Worm (Caenorhabditis elegans) whole organism, mixed stage, embryonic: ENCODE results near the gene grl-14.

Source experiments
- M03D4.4 ChIP-seq: sonication (generic microtip); optimal IDR thresholded peaks from 2 replicates; lab custom pipeline; 2017; ENCODE audit warnings: mild to moderate bottlenecking, missing genetic modification characterization, missing compliant biosample characterization
- bed-3 ChIP-seq: fragments of 200-800 bp; sonication (Bioruptor generic); optimal IDR thresholded peaks from 3 replicates; lab custom pipeline; 2018; ENCODE audit warnings: mild to moderate bottlenecking, missing genetic modification characterization, moderate library complexity, missing compliant biosample characterization
- blmp-1 ChIP-seq: fragments of 150-350 bp; optimal IDR thresholded peaks from 2 replicates; lab custom pipeline; 2014; ENCODE audit warnings: missing biosample characterization, missing genetic modification characterization
- ceh-39 ChIP-seq: fragments of 150-350 bp; optimal IDR thresholded peaks from 2 replicates; lab custom pipeline; 2014; ENCODE audit warnings: missing biosample characterization, missing genetic modification characterization
- ceh-43 ChIP-seq: fragments of 200-800 bp; sonication (Bioruptor generic); optimal IDR thresholded peaks from 2 replicates; lab custom pipeline; 2018; ENCODE audit warnings: mild to moderate bottlenecking, missing genetic modification characterization, moderate library complexity, missing compliant biosample characterization
- ceh-83 ChIP-seq: fragments of 200-800 bp; sonication (Bioruptor generic); optimal IDR thresholded peaks from 2 replicates; lab custom pipeline; 2018; ENCODE audit warnings: mild to moderate bottlenecking, missing genetic modification characterization, missing compliant biosample characterization
- ces-1 ChIP-seq: fragments of 150-350 bp; optimal IDR thresholded peaks from 2 replicates; lab custom pipeline; 2014; ENCODE audit warnings: missing biosample characterization, missing genetic modification reagents, missing genetic modification characterization
- cnd-1 ChIP-seq: fragments of 200-800 bp; sonication (Bioruptor generic); optimal IDR thresholded peaks from 2 replicates; lab custom pipeline; 2018; ENCODE audit warnings: mild to moderate bottlenecking, missing genetic modification characterization, missing compliant biosample characterization
- drap-1 ChIP-seq: fragments of 200-800 bp; sonication (Bioruptor generic); optimal IDR thresholded peaks from 3 replicates; lab custom pipeline; 2018; ENCODE audit warnings: mild to moderate bottlenecking, missing genetic modification characterization, missing compliant biosample characterization
- elt-3 ChIP-seq: fragments of 150-350 bp; optimal IDR thresholded peaks from 2 replicates; lab custom pipeline; 2014; ENCODE audit warnings: missing biosample characterization, missing genetic modification characterization
- flh-1 ChIP-seq: fragments of 200-800 bp; sonication (Bioruptor generic); optimal IDR thresholded peaks from 2 replicates; lab custom pipeline; 2018; ENCODE audit warnings: mild to moderate bottlenecking, missing genetic modification characterization, moderate library complexity, missing compliant biosample characterization
- ham-2 ChIP-seq: fragments of 200-800 bp; sonication (Bioruptor generic); optimal IDR thresholded peaks from 2 replicates; lab custom pipeline; 2018; ENCODE audit warnings: mild to moderate bottlenecking, missing genetic modification characterization, missing compliant biosample characterization
- hlh-1 ChIP-seq: fragments of 150-350 bp; optimal IDR thresholded peaks from 2 replicates; lab custom pipeline; 2014; ENCODE audit warnings: missing biosample characterization, missing genetic modification reagents, missing genetic modification characterization
- lin-13 ChIP-seq: fragments of 150-350 bp; optimal IDR thresholded peaks from 2 replicates; lab custom pipeline; 2014; ENCODE audit warnings: missing biosample characterization, missing genetic modification characterization
- lin-32 ChIP-seq: fragments of 200-800 bp; sonication (Bioruptor generic); optimal IDR thresholded peaks from 2 replicates; lab custom pipeline; 2018; ENCODE audit warnings: mild to moderate bottlenecking, missing genetic modification characterization, missing compliant biosample characterization
- mab-5 ChIP-seq: fragments of 150-350 bp; optimal IDR thresholded peaks from 2 replicates; lab custom pipeline; 2014; ENCODE audit warnings: missing biosample characterization, missing genetic modification characterization
- mep-1 ChIP-seq: fragments of 150-350 bp; optimal IDR thresholded peaks from 2 replicates; lab custom pipeline; 2017; ENCODE audit warnings: missing biosample characterization, missing genetic modification reagents, missing genetic modification characterization, inconsistent platforms
- mls-2 ChIP-seq: sonication (generic microtip); optimal IDR thresholded peaks from 2 replicates; lab custom pipeline; 2016; ENCODE audit warnings: mild to moderate bottlenecking, missing genetic modification characterization, moderate library complexity, missing compliant biosample characterization
- nhr-12 ChIP-seq: fragments of 150-350 bp; optimal IDR thresholded peaks from 2 replicates; lab custom pipeline; 2014; ENCODE audit warnings: missing biosample characterization, missing genetic modification characterization
- nhr-2 ChIP-seq: fragments of 150-350 bp; optimal IDR thresholded peaks from 2 replicates; lab custom pipeline; 2014; ENCODE audit warnings: missing biosample characterization, missing genetic modification characterization
- nhr-237 ChIP-seq: fragments of 150-350 bp; optimal IDR thresholded peaks from 2 replicates; lab custom pipeline; 2014; ENCODE audit warnings: missing biosample characterization, missing genetic modification characterization
- nhr-28 ChIP-seq: fragments of 150-350 bp; optimal IDR thresholded peaks from 2 replicates; lab custom pipeline; 2014; ENCODE audit warnings: missing biosample characterization, missing genetic modification characterization
- nhr-76 ChIP-seq: sonication (generic microtip); optimal IDR thresholded peaks from 2 replicates; lab custom pipeline; 2017; ENCODE audit warnings: missing biosample characterization, missing genetic modification characterization
- pha-4 ChIP-seq: fragments of 150-350 bp; optimal IDR thresholded peaks from 2 replicates; lab custom pipeline; 2018; ENCODE audit warnings: missing biosample characterization, missing genetic modification reagents, missing genetic modification characterization
- snpc-4 ChIP-seq: fragments of 150-350 bp; optimal IDR thresholded peaks from 2 replicates; lab custom pipeline; 2014; ENCODE audit warnings: missing biosample characterization, missing genetic modification characterization
- sptf-1 ChIP-seq: sonication (generic microtip); optimal IDR thresholded peaks from 2 replicates; lab custom pipeline; 2017; ENCODE audit warnings: mild to moderate bottlenecking, missing genetic modification characterization, moderate library complexity, missing compliant biosample characterization
- tbx-8 ChIP-seq: fragments of 200-800 bp; sonication (Bioruptor generic); optimal IDR thresholded peaks from 2 replicates; lab custom pipeline; 2018; ENCODE audit warnings: mild to moderate bottlenecking, missing genetic modification characterization, moderate library complexity, missing compliant biosample characterization
- unc-120 ChIP-seq: sonication (generic microtip); optimal IDR thresholded peaks from 2 replicates; lab custom pipeline; 2017; ENCODE audit warnings: missing genetic modification characterization, missing compliant biosample characterization; ENCODE audit not compliant: poor library complexity, severe bottlenecking
- unc-62 ChIP-seq: fragments of 150-350 bp; optimal IDR thresholded peaks from 2 replicates; lab custom pipeline; 2014; ENCODE audit warnings: missing biosample characterization, missing genetic modification reagents, missing genetic modification characterization
- ztf-11 ChIP-seq: fragments of 150-350 bp; optimal IDR thresholded peaks from 2 replicates; lab custom pipeline; 2014; ENCODE audit warnings: missing biosample characterization, missing genetic modification characterization

The grl-14 gene

DNA sequence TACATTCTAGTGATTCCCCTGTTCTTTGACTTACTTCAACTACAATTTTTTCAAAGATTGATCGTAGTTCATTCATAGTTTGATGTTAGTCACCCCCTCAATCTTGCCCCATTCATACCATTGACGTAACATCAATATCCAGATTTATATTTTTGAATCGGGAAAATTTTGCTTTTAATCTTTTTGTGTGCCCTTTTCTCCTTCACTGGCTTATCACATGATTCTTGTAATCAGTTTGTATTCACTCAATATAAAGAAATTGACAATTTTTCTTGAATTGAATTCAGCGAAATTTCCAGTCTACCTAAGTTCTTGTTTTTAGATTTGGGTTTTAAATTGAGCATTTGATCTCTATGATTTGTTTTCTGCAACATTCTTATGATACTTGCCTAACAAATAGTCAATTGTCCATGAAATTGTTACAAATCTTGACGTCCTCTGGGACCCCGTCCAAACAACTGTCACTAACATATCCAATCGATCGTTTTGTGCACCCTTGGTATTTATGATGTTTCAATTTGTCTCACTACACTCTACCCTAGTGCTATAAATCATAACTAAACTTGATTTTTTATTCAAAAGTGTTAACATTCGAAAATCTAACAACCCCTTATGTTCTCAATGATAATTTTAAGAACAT is 45.5 kb upstream of the grl-14 start:
- TF ChIP-seq hlh-1 (tag; lab: Kevin White, UChicago) (peak; percentile 82), unc-62 (peak; percentile 54), nhr-76 (tag; lab: Kevin White, UChicago) (no peak)

DNA sequence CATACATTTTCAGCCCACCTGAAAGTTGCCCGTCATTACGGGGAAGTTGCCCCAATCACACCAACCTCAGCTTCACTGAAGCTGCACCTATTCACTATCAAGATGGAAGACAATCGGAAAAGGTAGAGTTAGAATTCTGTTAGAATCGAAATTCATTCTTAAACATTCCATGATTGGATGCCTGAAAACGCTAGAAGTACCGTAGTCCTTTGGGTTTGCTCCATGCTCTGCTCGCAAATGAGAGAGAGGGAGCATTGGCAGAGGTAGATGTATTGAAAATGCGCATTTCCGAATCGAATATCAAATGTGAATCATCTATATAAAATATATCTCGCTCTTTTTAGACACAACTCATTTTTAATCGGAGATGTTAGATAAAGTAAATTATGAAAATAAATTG is 45.0 kb upstream of the grl-14 start, which contains the start of gene hif-1:
TSS of gene hif-1 (plus strand) at position 8 of the 400 bp plus-strand sequence.
- TF ChIP-seq bed-3 (GFP tag; lab: Kevin White, UChicago) (no peak), mab-5 (tag; lab: Kevin White, UChicago) (no peak), ceh-83 (GFP tag; lab: Kevin White, UChicago) (no peak), nhr-76 (tag; lab: Kevin White, UChicago) (no peak), nhr-237 (tag; lab: Kevin White, UChicago) (no peak), hlh-1 (tag; lab: Kevin White, UChicago) (no peak), ceh-43 (GFP tag; lab: Kevin White, UChicago) (no peak)

DNA sequence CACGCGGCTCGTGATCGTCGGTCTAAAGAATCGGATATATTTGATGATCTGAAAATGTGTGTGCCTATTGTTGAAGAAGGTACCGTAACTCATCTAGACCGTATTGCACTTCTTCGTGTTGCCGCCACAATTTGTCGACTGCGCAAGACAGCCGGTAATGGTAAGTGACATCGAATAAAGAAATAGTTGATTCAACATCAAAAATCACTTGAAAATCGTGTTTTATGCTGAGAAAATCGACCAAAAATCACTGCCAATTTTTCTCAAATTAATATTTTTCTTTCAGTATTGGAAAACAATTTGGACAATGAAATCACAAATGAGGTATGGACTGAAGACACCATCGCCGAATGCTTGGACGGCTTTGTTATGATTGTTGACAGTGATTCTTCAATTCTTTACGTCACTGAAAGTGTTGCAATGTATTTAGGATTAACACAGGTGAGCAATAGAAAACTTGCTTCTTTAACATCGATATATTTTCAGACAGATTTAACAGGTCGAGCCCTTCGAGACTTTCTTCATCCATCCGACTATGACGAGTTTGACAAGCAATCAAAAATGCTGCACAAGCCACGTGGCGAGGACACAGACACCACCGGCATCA is 43.9 kb upstream of the grl-14 start:
- no peak for TF ChIP-seq ceh-39 (tag; lab: Kevin White, UChicago)
- no peak for TF ChIP-seq unc-120 (tag; lab: Kevin White, UChicago)
- no peak for TF ChIP-seq tbx-8 (GFP tag; lab: Kevin White, UChicago)
- no peak for TF ChIP-seq pha-4 (tag; lab: Kevin White, UChicago)
- no peak for TF ChIP-seq ham-2
- TF ChIP-seq lin-32: no peak
- TF ChIP-seq cnd-1 (tag; lab: Kevin White, UChicago): no peak
- no peak for TF ChIP-seq unc-62
- no peak for TF ChIP-seq M03D4.4 (tag; lab: Kevin White, UChicago)
- TF ChIP-seq bed-3 (GFP tag; lab: Kevin White, UChicago): no peak
- no peak for TF ChIP-seq hlh-1 (tag; lab: Kevin White, UChicago)
- no peak for TF ChIP-seq lin-13 (tag; lab: Kevin White, UChicago)
- TF ChIP-seq nhr-76 (tag; lab: Kevin White, UChicago): no peak
- TF ChIP-seq elt-3 (tag; lab: Kevin White, UChicago): no peak
- TF ChIP-seq drap-1: no peak
- TF ChIP-seq ces-1 (GFP tag; lab: Kevin White, UChicago): no peak

DNA sequence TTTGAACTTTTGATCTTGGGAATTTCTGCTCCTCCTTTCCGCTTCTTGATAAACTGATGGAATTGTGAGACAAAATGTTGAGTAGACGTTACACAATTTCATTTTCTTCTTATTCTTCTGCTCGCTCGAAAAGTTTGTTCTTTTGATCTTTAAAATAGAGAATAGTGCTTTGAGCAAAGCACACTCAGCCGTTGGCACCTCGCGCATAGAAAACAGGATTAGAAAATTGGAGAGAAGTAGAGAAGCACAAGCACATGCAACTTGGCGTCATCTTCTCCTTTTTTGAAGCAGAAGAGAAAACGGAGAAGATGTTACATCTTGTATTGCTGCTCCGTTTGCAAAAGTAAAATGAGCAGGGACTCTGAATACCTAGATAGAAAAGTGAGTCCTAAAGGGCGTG is 43.2 kb upstream of the grl-14 start:
- TF ChIP-seq mls-2 (no peak), mep-1 (peak; percentile 33), unc-62 (peak; percentile 30), lin-13 (tag; lab: Kevin White, UChicago) (no peak), elt-3 (tag; lab: Kevin White, UChicago) (no peak), snpc-4 (no peak), ham-2 (no peak), sptf-1 (tag; lab: Kevin White, UChicago) (no peak), tbx-8 (GFP tag; lab: Kevin White, UChicago) (no peak), ces-1 (GFP tag; lab: Kevin White, UChicago) (peak; percentile 96)

DNA sequence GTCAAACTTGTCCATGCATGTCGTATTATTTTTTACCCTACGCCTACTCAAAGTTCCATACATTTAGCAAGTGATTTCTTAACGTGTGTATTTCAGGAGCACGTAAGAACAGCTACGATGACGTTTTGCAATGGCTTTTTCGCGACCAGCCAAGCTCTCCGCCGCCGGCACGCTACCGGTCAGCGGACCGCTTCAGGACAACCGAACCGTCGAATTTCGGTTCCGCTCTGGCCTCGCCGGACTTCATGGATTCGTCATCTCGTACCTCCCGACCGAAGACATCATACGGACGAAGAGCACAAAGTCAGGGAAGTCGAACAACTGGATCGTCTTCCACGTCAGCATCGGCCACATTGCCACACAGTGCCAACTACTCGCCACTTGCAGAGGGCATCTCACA is 41.7 kb upstream of the grl-14 start:
- TF ChIP-seq blmp-1 (tag; lab: Kevin White, UChicago): no peak
- TF ChIP-seq hlh-1 (tag; lab: Kevin White, UChicago): no peak
- no peak for TF ChIP-seq nhr-28 (tag; lab: Kevin White, UChicago)
- no peak for TF ChIP-seq pha-4 (tag; lab: Kevin White, UChicago)
- TF ChIP-seq tbx-8 (GFP tag; lab: Kevin White, UChicago): no peak
- TF ChIP-seq nhr-237 (tag; lab: Kevin White, UChicago): no peak
- TF ChIP-seq nhr-12 (tag; lab: Kevin White, UChicago): no peak
- TF ChIP-seq nhr-2 (tag; lab: Kevin White, UChicago): no peak
- TF ChIP-seq mep-1: no peak
- TF ChIP-seq ces-1 (GFP tag; lab: Kevin White, UChicago): no peak
- TF ChIP-seq ztf-11 (tag; lab: Kevin White, UChicago): no peak
- TF ChIP-seq nhr-76 (tag; lab: Kevin White, UChicago): no peak
- no peak for TF ChIP-seq flh-1
- TF ChIP-seq sptf-1 (tag; lab: Kevin White, UChicago): no peak
- TF ChIP-seq ceh-43 (GFP tag; lab: Kevin White, UChicago): no peak
- TF ChIP-seq unc-120 (tag; lab: Kevin White, UChicago): no peak
- TF ChIP-seq ceh-83 (GFP tag; lab: Kevin White, UChicago): no peak
